Fruit fly (Drosophila melanogaster) whole organism, prepupa: ENCODE data around the gene stv.

Source experiments
- CG15336 ChIP-seq: fragments of 200-800 bp; sonication (Bioruptor generic); IDR thresholded peaks from 2 replicates; pipeline ENCODE4 v1.3.6; 2022; ENCODE audit warnings: missing biosample characterization, missing genetic modification characterization
- CG3919 ChIP-seq: fragments of 200-800 bp; sonication (Bioruptor generic); optimal IDR thresholded peaks from 3 replicates; lab custom pipeline; 2016; ENCODE audit warnings: missing biosample characterization, missing genetic modification characterization
- CG6792 ChIP-seq: fragments of 200-800 bp; sonication (Bioruptor generic); optimal IDR thresholded peaks from 3 replicates; lab custom pipeline; 2016; ENCODE audit warnings: missing biosample characterization, missing genetic modification characterization
- Eip78C ChIP-seq: fragments of 200-800 bp; sonication (Bioruptor generic); peaks from one replicate; lab custom pipeline; 2016; ENCODE audit warnings: missing biosample characterization, missing genetic modification characterization
- Ets96B ChIP-seq: fragments of 200-800 bp; optimal IDR thresholded peaks from 2 replicates; lab custom pipeline; 2019; ENCODE audit warnings: missing biosample characterization, mild to moderate bottlenecking, missing genetic modification characterization, moderate library complexity
- cyc ChIP-seq: fragments of 200-800 bp; sonication (Bioruptor generic); optimal IDR thresholded peaks from 3 replicates; lab custom pipeline; 2016; ENCODE audit warnings: missing biosample characterization, missing genetic modification characterization
- eg ChIP-seq: fragments of 200-800 bp; sonication (Bioruptor generic); IDR thresholded peaks from 3 replicates; pipeline ENCODE4 v1.3.6; 2022; ENCODE audit warnings: missing biosample characterization, missing genetic modification characterization
- esn ChIP-seq: fragments of 200-800 bp; sonication (Bioruptor generic); optimal IDR thresholded peaks from 2 replicates; lab custom pipeline; 2016; ENCODE audit warnings: missing biosample characterization, mild to moderate bottlenecking, missing genetic modification characterization, moderate library complexity

DNA sequence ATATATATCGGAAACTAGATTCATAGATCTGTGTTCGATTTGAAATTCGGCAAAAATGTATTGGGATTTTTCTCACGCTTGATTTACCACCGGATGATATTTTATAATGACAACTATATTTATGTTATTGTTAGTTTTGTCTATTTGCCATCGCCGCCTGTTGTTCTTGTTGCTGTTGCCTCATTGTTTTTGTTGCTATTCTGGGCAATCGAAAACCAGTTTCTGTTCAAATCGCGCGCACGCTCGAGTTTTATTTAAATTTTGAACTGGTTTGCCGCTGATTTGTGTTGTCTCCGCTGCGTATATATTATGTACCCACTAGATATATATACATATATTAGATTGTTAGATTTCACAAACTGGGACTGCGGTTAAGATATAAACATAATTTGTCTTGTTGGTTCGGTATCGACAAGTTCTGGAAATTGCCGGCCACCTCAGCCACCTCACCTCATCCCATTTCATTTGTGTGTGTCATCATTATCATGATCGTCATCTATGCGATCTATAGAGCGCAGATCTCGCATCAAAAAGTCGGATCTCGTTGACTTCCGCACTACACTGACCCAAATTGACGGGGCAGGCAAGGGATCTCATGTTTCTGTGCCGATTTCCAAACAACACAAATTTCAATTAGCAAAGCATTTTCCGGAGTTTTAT, 13.5 kb downstream of the stv start:
- TF ChIP-seq CG3919 (GFP tag; lab: Kevin White, UChicago) = no peak
- TF ChIP-seq eg = no peak
- no peak for TF ChIP-seq Ets96B (tag; lab: Kevin White, UChicago)
- TF ChIP-seq Eip78C = peak; percentile 26
- no peak for TF ChIP-seq CG6792 (GFP tag; lab: Kevin White, UChicago)
- TF ChIP-seq cyc (GFP tag; lab: Kevin White, UChicago) = no peak
- TF ChIP-seq esn = no peak
- no peak for TF ChIP-seq CG15336
